Worm (Caenorhabditis elegans): ENCODE data around the gene mcm-3.

ce11 chrV:15020229-15020628 lies 39.2 kb downstream of the mcm-3 start, which contains the start of gene F14H8.2:
- TF ChIP-seq ztf-11 (tag; optimal IDR thresholded peaks at IDR 0.05) (no peak), ceh-88 (GFP tag; IDR thresholded peaks at IDR 0.05) (no peak), ztf-4 (tag; optimal IDR thresholded peaks at IDR 0.05) (no peak), C04F5.9 (tag; optimal IDR thresholded peaks at IDR 0.05) (no peak), lsy-2 (tag; optimal IDR thresholded peaks at IDR 0.05) (no peak), elt-3 (tag; optimal IDR thresholded peaks at IDR 0.05) (no peak), fos-1 (tag; optimal IDR thresholded peaks at IDR 0.05) (no peak), nhr-11 (tag; optimal IDR thresholded peaks at IDR 0.05) (no peak), nhr-90 (tag; optimal IDR thresholded peaks at IDR 0.05; ENCODE audit: poor library complexity) (no peak), nhr-71 (tag; optimal IDR thresholded peaks at IDR 0.05) (no peak), zag-1 (tag; optimal IDR thresholded peaks at IDR 0.05) (no peak), unc-86 (tag; optimal IDR thresholded peaks at IDR 0.05) (no peak), pqm-1 (tag; optimal IDR thresholded peaks at IDR 0.05) (no peak), ama-1 (optimal IDR thresholded peaks at IDR 0.05) (no peak)

Data from whole organism, L1 larva.